Fruit fly (Drosophila melanogaster): ENCODE data around the gene CG9951.

Gene CG9951

DNA sequence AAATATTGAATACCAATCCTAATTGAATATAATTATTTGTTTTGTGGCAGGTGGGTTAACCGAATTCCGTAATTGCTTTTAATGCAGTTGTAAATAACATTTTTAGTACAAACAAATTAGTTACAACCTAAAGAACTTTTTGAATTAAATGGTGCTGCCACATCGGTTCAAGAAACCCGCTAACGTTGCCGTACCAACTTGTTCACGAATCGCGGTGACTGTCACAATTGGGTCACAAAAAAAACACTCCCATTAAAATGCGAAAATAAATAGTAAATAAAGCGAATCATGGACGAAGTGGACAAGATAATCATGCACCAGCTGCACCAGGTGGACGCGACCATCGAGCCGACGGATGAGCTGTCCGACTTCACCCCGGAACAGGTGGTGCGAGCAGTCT, at the start of gene CG9951:
Gene CG9951, plus strand, starts transcription at position 207 of the 400 bp plus-strand sequence.
- no peak for TF ChIP-seq CG8478 (optimal IDR thresholded peaks at IDR 0.05)
- TF ChIP-seq CTCF (optimal IDR thresholded peaks at IDR 0.05) = no peak

dm6 chr3L:16813984-16814383, 49.0 kb upstream of the CG9951 start:
- TF ChIP-seq CG8478 (optimal IDR thresholded peaks at IDR 0.05) (no peak), CTCF (optimal IDR thresholded peaks at IDR 0.05) (no peak)

dm6 chr3L:16818063-16818462, 44.9 kb upstream of the CG9951 start:
- TF ChIP-seq CTCF (optimal IDR thresholded peaks at IDR 0.05) = no peak
- TF ChIP-seq CG8478 (optimal IDR thresholded peaks at IDR 0.05) = no peak

DNA sequence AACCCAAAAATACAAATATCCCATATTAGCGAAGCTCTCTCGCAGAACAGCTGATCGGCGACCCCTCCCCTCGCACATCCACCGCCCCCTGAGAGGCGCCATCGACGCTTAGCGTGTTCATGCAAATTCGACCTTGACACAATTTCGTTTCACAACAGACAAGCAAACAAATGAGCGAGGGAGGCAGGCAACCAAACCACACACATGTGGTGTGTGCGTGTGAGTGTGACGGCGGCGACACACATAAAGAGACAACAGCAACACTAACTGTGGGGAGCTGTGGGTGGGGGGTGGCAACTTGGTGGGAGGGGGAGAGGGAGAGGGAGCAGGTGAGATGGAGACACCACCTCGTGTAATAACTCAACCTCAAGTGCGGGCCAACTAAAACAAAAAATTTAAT, 38.2 kb upstream of the CG9951 start:
- TF ChIP-seq CTCF (optimal IDR thresholded peaks at IDR 0.05) = no peak
- no peak for TF ChIP-seq CG8478 (optimal IDR thresholded peaks at IDR 0.05)

DNA sequence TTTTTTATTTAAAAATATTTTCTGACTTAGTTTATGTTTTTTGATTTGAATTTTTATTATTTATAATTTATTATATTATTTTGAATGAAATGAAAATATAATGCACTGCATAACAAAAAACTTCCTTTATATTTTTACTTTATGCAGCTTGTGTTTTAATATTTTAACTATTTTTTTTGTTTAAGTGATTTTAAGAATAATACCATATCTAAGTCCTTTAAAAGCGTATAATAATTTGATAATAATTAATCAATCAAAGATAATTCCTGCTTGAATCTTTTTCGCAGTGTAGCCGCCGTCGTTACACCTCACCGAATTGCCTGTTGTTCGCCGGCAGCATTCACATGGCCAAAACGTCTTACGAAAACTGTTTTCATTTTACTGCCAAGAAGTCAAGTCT, 37.8 kb upstream of the CG9951 start:
- TF ChIP-seq CG8478 (optimal IDR thresholded peaks at IDR 0.05) = no peak
- TF ChIP-seq CTCF (optimal IDR thresholded peaks at IDR 0.05) = no peak

dm6 chr3L:16828967-16829366, 34.0 kb upstream of the CG9951 start, which contains the start of gene CG13024:
Gene CG13024, minus strand, starts transcription at chr3L:16829074.
- no peak for TF ChIP-seq CTCF (optimal IDR thresholded peaks at IDR 0.05)
- no peak for TF ChIP-seq CG8478 (optimal IDR thresholded peaks at IDR 0.05)

DNA sequence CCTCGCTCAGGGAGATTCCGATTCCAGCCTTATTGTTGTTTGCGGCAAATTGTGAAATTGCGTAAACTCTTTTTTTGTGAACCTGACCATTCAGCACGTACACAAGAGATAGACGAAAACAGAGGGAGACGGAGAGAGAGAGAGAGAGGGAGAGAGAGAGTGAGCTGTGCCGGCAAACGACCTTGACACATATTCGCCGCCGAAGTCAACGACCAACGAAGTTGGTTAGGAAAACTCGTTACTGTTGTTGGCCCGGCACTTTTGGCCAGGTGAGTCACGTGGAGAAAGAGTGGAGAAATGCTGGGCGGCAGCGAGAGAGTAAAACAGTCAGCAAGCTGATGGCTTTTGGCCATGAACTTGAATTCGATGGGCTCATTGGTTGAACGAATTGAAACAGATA, 33.0 kb upstream of the CG9951 start:
- no peak for TF ChIP-seq CG8478 (optimal IDR thresholded peaks at IDR 0.05)
- TF ChIP-seq CTCF (optimal IDR thresholded peaks at IDR 0.05) = no peak

DNA sequence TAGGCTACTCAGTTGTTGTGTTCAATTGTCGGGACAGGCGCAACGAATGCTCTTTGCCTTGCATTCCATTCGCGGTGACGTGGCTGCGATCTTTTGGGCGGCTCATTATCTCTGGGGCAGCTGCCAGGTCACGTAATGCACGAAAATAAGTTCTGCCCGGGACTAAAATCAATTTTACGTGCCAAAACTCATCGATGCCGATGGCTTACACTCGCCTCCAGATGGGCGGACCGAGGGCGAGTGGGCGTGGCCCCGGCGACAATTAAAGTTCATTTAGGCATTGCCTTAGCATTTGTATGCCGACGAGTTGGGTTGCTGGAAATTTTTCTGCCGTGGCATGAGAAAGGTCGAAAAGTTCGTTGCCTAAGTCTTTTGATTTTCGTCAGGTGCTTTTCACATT, 26.2 kb upstream of the CG9951 start:
- TF ChIP-seq CTCF (optimal IDR thresholded peaks at IDR 0.05) (no peak), CG8478 (optimal IDR thresholded peaks at IDR 0.05) (no peak)

- TF ChIP-seq CG8478 (optimal IDR thresholded peaks at IDR 0.05) = no peak
- TF ChIP-seq CTCF (optimal IDR thresholded peaks at IDR 0.05) = no peak
Measured at dm6 chr3L:16840540-16840939, 22.4 kb upstream of the CG9951 start.

dm6 chr3L:16842087-16842567, 20.8 kb upstream of the CG9951 start, which contains the start of gene TSG101:
Gene TSG101, plus strand, starts transcription at chr3L:16842294.
- TF ChIP-seq CG8478 (optimal IDR thresholded peaks at IDR 0.05) = no peak
- peak in 1 of 2 experiments; percentile 18 for TF ChIP-seq CTCF (optimal IDR thresholded peaks at IDR 0.05)

dm6 chr3L:16842952-16843351, 20.0 kb upstream of the CG9951 start:
- no peak for TF ChIP-seq CG8478 (optimal IDR thresholded peaks at IDR 0.05)
- no peak for TF ChIP-seq CTCF (optimal IDR thresholded peaks at IDR 0.05)

DNA sequence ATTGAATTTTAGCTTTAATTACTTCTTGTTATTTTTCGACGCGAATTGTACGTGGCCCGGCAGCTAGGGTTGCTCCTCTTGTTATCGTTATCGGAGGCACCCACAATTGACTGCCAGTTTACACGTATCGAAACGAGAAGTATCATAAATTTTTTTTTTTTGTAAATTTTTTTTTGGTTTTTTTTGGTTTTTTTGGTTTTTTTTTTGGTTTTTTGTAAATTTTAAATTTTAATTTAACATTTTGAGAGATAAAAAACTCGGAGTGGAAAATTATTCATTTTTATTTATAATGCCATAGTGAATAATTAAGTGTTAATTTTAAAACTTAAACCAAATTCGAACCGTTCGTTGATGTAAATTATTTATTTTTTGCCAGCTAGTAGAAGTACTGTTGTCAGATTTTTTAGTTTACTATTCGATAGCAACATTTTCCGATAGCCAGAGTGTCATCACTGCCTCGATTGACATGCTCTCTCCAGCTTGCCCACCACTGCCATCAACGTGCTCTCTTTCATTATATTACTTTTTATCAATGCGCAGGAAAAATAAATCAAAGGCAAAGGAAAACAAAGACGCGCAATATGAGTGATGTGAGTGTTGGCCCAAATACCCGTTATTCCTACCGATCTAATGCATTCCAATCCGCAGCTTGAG, 17.9 kb upstream of the CG9951 start, which contains the start of the genes kud and Zcchc7:
Gene kud, minus strand, starts transcription at position 72 of the 654 bp plus-strand sequence.
Gene Zcchc7, plus strand, starts transcription at position 467 of the 654 bp plus-strand sequence.
- no peak for TF ChIP-seq CTCF (optimal IDR thresholded peaks at IDR 0.05)
- TF ChIP-seq CG8478 (optimal IDR thresholded peaks at IDR 0.05) = no peak

DNA sequence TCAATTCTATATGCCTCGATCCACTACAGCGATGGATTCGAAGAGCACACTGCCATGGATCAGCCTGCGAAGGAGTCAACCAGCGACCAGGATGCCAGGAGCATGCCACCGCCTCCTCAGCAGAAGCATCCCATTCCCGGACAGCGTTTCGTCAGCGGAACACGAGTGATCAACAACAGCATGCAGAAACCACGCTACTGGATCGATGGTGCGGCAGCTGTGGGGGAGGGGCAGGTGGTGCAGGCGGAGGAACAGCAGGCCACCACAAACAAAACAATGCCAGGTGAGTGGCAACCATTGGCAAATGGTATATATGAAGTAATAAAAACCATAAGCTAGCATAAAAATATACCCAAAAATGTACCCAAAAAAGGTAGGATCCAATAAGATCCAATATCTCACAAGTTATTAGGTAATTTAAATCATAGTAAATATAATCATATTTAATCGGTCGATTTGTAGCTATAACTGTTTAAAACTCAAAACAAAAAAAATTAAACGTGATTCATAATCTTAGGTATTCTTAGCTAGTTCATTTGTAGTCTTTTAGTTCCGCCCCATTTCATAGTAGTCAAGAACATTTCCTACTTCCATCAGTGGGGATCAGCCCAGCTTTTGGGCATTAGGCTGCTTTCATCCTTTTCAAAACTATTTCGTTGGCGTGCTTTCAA, 17.2 kb upstream of the CG9951 start, which contains the start of gene CG32161:
Gene CG32161, plus strand, starts transcription at position 621 of the 671 bp plus-strand sequence.
- TF ChIP-seq CTCF (optimal IDR thresholded peaks at IDR 0.05) (no peak), CG8478 (optimal IDR thresholded peaks at IDR 0.05) (no peak)

DNA sequence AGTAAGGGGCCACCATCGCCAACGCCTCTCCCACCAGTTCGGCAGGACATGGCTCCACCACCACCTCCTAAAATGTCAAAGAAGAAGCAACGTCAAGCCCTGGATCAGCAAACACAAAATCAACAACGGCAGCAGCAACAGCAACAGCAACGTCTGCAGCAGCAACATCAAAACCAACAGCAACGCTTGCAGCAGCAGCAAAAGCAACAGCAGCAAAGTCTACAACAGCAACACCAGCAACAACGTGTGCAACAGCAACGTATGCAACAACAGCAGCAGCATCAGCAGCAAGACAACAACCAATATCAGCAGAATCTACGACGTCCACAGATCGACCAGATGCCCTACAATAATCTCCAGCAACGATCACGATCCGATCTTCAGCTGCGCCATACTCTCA, 11.4 kb upstream of the CG9951 start:
- no peak for TF ChIP-seq CTCF (optimal IDR thresholded peaks at IDR 0.05)
- TF ChIP-seq CG8478 (optimal IDR thresholded peaks at IDR 0.05) = no peak

- TF ChIP-seq CTCF (optimal IDR thresholded peaks at IDR 0.05) (peak; percentile 11 to 28), CG8478 (optimal IDR thresholded peaks at IDR 0.05) (no peak)
Measured at dm6 chr3L:16853533-16854386, 9.2 kb upstream of the CG9951 start, which contains the start of gene sina. Gene sina, plus strand, starts transcription at chr3L:16853751.
